Fruit fly (Drosophila melanogaster) whole organism, embryonic: ENCODE results near the gene brv3.
A peak's percentile ranks its signal among the peaks of the same experiment; 100 is the strongest.

Source experiments
- Antp ChIP-seq: fragments of 200-800 bp; sonication (Bioruptor generic); optimal IDR thresholded peaks from 3 replicates; lab custom pipeline; 2016; ENCODE audit warnings: missing biosample characterization, missing genetic modification characterization
- BEAF-32 ChIP-seq: fragments of 200-800 bp; sonication (Bioruptor generic); optimal IDR thresholded peaks from 3 replicates; lab custom pipeline; 2017; ENCODE audit warnings: missing biosample characterization, missing genetic modification characterization, mild to moderate bottlenecking, moderate library complexity, missing genetic modification reagents
- CG13287 ChIP-seq: fragments of 200-800 bp; sonication (Bioruptor generic); IDR thresholded peaks from 2 replicates; pipeline ENCODE4 v1.3.6; 2022; ENCODE audit warnings: missing biosample characterization, missing genetic modification characterization; ENCODE audit not compliant: partially characterized antibody
- CG14710 ChIP-seq: fragments of 200-800 bp; sonication (Bioruptor generic); optimal IDR thresholded peaks from 3 replicates; lab custom pipeline; 2019; ENCODE audit warnings: missing biosample characterization, mild to moderate bottlenecking, missing genetic modification characterization, moderate library complexity
- CG15514 ChIP-seq: fragments of 200-800 bp; sonication (Bioruptor generic); optimal IDR thresholded peaks from 3 replicates; lab custom pipeline; 2017; ENCODE audit warnings: missing biosample characterization, missing genetic modification characterization, mild to moderate bottlenecking, moderate library complexity, missing genetic modification reagents
- CG1603 ChIP-seq: fragments of 200-800 bp; sonication (Bioruptor generic); optimal IDR thresholded peaks from 2 replicates; lab custom pipeline; 2019; ENCODE audit warnings: missing biosample characterization, mild to moderate bottlenecking, missing genetic modification characterization, moderate library complexity
- CG17361 ChIP-seq: fragments of 200-800 bp; sonication (Bioruptor generic); IDR thresholded peaks from 3 replicates; pipeline ENCODE4 v1.3.6; 2022; ENCODE audit warnings: missing biosample characterization, missing genetic modification characterization
- CG2116 ChIP-seq: fragments of 200-800 bp; sonication (Bioruptor generic); optimal IDR thresholded peaks from 3 replicates; lab custom pipeline; 2018; ENCODE audit warnings: missing biosample characterization, mild to moderate bottlenecking, missing genetic modification characterization
- CG32532 ChIP-seq: fragments of 200-800 bp; sonication (Bioruptor generic); IDR thresholded peaks from 2 replicates; pipeline ENCODE4 v1.3.6; 2022; ENCODE audit warnings: missing biosample characterization, missing genetic modification characterization
- CG33213 ChIP-seq: fragments of 200-800 bp; sonication (Bioruptor generic); optimal IDR thresholded peaks from 3 replicates; lab custom pipeline; 2016; ENCODE audit warnings: missing biosample characterization, missing genetic modification characterization
- CG4617 ChIP-seq: fragments of 200-800 bp; sonication (Bioruptor generic); optimal IDR thresholded peaks from 3 replicates; lab custom pipeline; 2016; ENCODE audit warnings: missing biosample characterization, missing genetic modification characterization, borderline replicate concordance
- CG9215 ChIP-seq: fragments of 200-800 bp; sonication (Bioruptor generic); IDR thresholded peaks from 2 replicates; pipeline ENCODE4 v1.3.6; 2022; ENCODE audit warnings: missing biosample characterization, missing genetic modification characterization
- CG9437 ChIP-seq: fragments of 200-800 bp; sonication (Bioruptor generic); optimal IDR thresholded peaks from 2 replicates; lab custom pipeline; 2018; ENCODE audit warnings: missing biosample characterization, mild to moderate bottlenecking, missing genetic modification characterization
- CG9797 ChIP-seq: fragments of 200-800 bp; sonication (Bioruptor generic); optimal IDR thresholded peaks from 3 replicates; lab custom pipeline; 2018; ENCODE audit warnings: missing biosample characterization, mild to moderate bottlenecking, missing genetic modification characterization
- Dp ChIP-seq: fragments of 200-800 bp; sonication (Bioruptor generic); optimal IDR thresholded peaks from 2 replicates; lab custom pipeline; 2018; ENCODE audit warnings: missing biosample characterization, mild to moderate bottlenecking, missing genetic modification characterization, moderate library complexity
- E2f2 ChIP-seq: fragments of 200-800 bp; sonication (Bioruptor generic); IDR thresholded peaks from 2 replicates; pipeline ENCODE4 v1.3.6; 2022; ENCODE audit warnings: missing biosample characterization, missing genetic modification characterization
- Ets97D ChIP-seq: fragments of 200-800 bp; sonication (Bioruptor generic); optimal IDR thresholded peaks from 3 replicates; lab custom pipeline; 2016; ENCODE audit warnings: missing biosample characterization, missing genetic modification characterization
- Fer3 ChIP-seq: fragments of 200-800 bp; sonication (Bioruptor generic); optimal IDR thresholded peaks from 2 replicates; lab custom pipeline; 2018; ENCODE audit warnings: missing biosample characterization, mild to moderate bottlenecking, missing genetic modification characterization, moderate library complexity
- Lhr ChIP-seq: fragments of 200-800 bp; sonication (Bioruptor generic); optimal IDR thresholded peaks from 3 replicates; lab custom pipeline; 2017; ENCODE audit warnings: mild to moderate bottlenecking, missing biosample characterization, missing genetic modification reagents, missing genetic modification characterization
- Lim3 ChIP-seq: fragments of 200-800 bp; sonication (Bioruptor generic); IDR thresholded peaks from 2 replicates; pipeline ENCODE4 v1.3.6; 2022; ENCODE audit warnings: missing biosample characterization, missing genetic modification characterization
- MBD-R2 ChIP-seq: fragments of 200-800 bp; sonication (Bioruptor generic); IDR thresholded peaks from 2 replicates; pipeline ENCODE4 v1.3.6; 2022; ENCODE audit warnings: missing biosample characterization, missing genetic modification characterization
- MESR4 ChIP-seq: fragments of 200-800 bp; sonication (Bioruptor generic); optimal IDR thresholded peaks from 2 replicates; lab custom pipeline; 2018; ENCODE audit warnings: missing biosample characterization, mild to moderate bottlenecking, missing genetic modification characterization, moderate library complexity
- Myb ChIP-seq: fragments of 200-800 bp; sonication (Bioruptor generic); optimal IDR thresholded peaks from 2 replicates; lab custom pipeline; 2016; ENCODE audit warnings: missing biosample characterization, missing genetic modification characterization
- Scr ChIP-seq: fragments of 200-800 bp; sonication (Bioruptor generic); IDR thresholded peaks from 2 replicates; pipeline ENCODE4 v1.3.6; 2022; ENCODE audit warnings: missing biosample characterization, missing genetic modification characterization; ENCODE audit not compliant: partially characterized antibody
- Sin3A ChIP-seq: fragments of >200 bp; optimal IDR thresholded peaks from 2 replicates; lab custom pipeline; 2018
- Sry-δ ChIP-seq: fragments of 200-800 bp; sonication (Bioruptor generic); optimal IDR thresholded peaks from 2 replicates; lab custom pipeline; 2016; ENCODE audit warnings: missing biosample characterization, missing genetic modification characterization
- amos ChIP-seq: fragments of 200-800 bp; sonication (Bioruptor generic); IDR thresholded peaks from 2 replicates; pipeline ENCODE4 v1.3.6; 2022; ENCODE audit warnings: missing biosample characterization, missing genetic modification characterization; ENCODE audit not compliant: partially characterized antibody
- aop ChIP-seq: fragments of 200-800 bp; sonication (Bioruptor generic); IDR thresholded peaks from 2 replicates; pipeline ENCODE4 v1.3.6; 2022; ENCODE audit warnings: missing biosample characterization, missing genetic modification characterization
- az2 ChIP-seq: fragments of 200-800 bp; sonication (Bioruptor generic); optimal IDR thresholded peaks from 3 replicates; lab custom pipeline; 2016; ENCODE audit warnings: missing biosample characterization, missing genetic modification characterization
- bbx ChIP-seq: fragments of 200-800 bp; sonication (Bioruptor generic); IDR thresholded peaks from 2 replicates; pipeline ENCODE4 v1.3.6; 2022; ENCODE audit warnings: missing biosample characterization, missing genetic modification characterization; ENCODE audit not compliant: partially characterized antibody
- disco-r ChIP-seq: fragments of 200-800 bp; sonication (Bioruptor generic); optimal IDR thresholded peaks from 2 replicates; lab custom pipeline; 2016; ENCODE audit warnings: missing biosample characterization, missing genetic modification characterization
- dm ChIP-seq: fragments of 200-800 bp; sonication (Bioruptor generic); optimal IDR thresholded peaks from 3 replicates; lab custom pipeline; 2016; ENCODE audit warnings: missing biosample characterization, missing genetic modification characterization
- gfzf ChIP-seq: fragments of 200-800 bp; sonication (Bioruptor generic); optimal IDR thresholded peaks from 2 replicates; lab custom pipeline; 2016; ENCODE audit warnings: missing biosample characterization, mild to moderate bottlenecking, missing genetic modification characterization, moderate library complexity
- jing ChIP-seq: fragments of 200-800 bp; sonication (Bioruptor generic); optimal IDR thresholded peaks from 2 replicates; lab custom pipeline; 2018; ENCODE audit warnings: missing biosample characterization, mild to moderate bottlenecking, missing genetic modification characterization
- knrl ChIP-seq: fragments of 200-800 bp; sonication (Bioruptor generic); IDR thresholded peaks from 3 replicates; pipeline ENCODE4 v1.3.6; 2022; ENCODE audit warnings: missing biosample characterization, missing genetic modification characterization; ENCODE audit not compliant: partially characterized antibody
- mam ChIP-seq: fragments of 200-800 bp; sonication (Bioruptor generic); optimal IDR thresholded peaks from 3 replicates; lab custom pipeline; 2016; ENCODE audit warnings: missing biosample characterization, missing genetic modification characterization
- pzg ChIP-seq: fragments of 200-800 bp; sonication (Bioruptor generic); optimal IDR thresholded peaks from 3 replicates; lab custom pipeline; 2018; ENCODE audit warnings: missing biosample characterization, mild to moderate bottlenecking, missing genetic modification characterization, moderate library complexity
- row ChIP-seq: fragments of 200-800 bp; sonication (Bioruptor generic); IDR thresholded peaks from 3 replicates; pipeline ENCODE4 v1.3.6; 2022; ENCODE audit warnings: missing biosample characterization, missing genetic modification characterization
- sens ChIP-seq: fragments of 200-800 bp; sonication (Bioruptor generic); peaks from one replicate; lab custom pipeline; 2016; ENCODE audit warnings: missing biosample characterization, missing genetic modification characterization
- slp2 ChIP-seq: fragments of 200-800 bp; sonication (Bioruptor generic); optimal IDR thresholded peaks from 2 replicates; lab custom pipeline; 2016; ENCODE audit warnings: missing biosample characterization, missing genetic modification characterization
- ssp ChIP-seq: fragments of 200-800 bp; sonication (Bioruptor generic); IDR thresholded peaks from 2 replicates; pipeline ENCODE4 v1.3.6; 2022; ENCODE audit warnings: missing biosample characterization, missing genetic modification characterization
- stwl ChIP-seq: fragments of 200-800 bp; sonication (Bioruptor generic); optimal IDR thresholded peaks from 3 replicates; lab custom pipeline; 2018; ENCODE audit warnings: missing biosample characterization, mild to moderate bottlenecking, missing genetic modification characterization, moderate library complexity
- sug ChIP-seq: fragments of 200-800 bp; optimal IDR thresholded peaks from 2 replicates; lab custom pipeline; 2019; ENCODE audit warnings: missing biosample characterization, mild to moderate bottlenecking, missing genetic modification characterization, moderate library complexity
- tna ChIP-seq: fragments of 200-800 bp; sonication (Bioruptor generic); IDR thresholded peaks from 2 replicates; pipeline ENCODE4 v1.3.6; 2022; ENCODE audit warnings: missing biosample characterization, missing genetic modification characterization; ENCODE audit not compliant: partially characterized antibody
- vfl ChIP-seq: fragments of 200-800 bp; sonication (Bioruptor generic); optimal IDR thresholded peaks from 2 replicates; lab custom pipeline; 2016; ENCODE audit warnings: missing biosample characterization, missing genetic modification characterization

The brv3 gene

DNA sequence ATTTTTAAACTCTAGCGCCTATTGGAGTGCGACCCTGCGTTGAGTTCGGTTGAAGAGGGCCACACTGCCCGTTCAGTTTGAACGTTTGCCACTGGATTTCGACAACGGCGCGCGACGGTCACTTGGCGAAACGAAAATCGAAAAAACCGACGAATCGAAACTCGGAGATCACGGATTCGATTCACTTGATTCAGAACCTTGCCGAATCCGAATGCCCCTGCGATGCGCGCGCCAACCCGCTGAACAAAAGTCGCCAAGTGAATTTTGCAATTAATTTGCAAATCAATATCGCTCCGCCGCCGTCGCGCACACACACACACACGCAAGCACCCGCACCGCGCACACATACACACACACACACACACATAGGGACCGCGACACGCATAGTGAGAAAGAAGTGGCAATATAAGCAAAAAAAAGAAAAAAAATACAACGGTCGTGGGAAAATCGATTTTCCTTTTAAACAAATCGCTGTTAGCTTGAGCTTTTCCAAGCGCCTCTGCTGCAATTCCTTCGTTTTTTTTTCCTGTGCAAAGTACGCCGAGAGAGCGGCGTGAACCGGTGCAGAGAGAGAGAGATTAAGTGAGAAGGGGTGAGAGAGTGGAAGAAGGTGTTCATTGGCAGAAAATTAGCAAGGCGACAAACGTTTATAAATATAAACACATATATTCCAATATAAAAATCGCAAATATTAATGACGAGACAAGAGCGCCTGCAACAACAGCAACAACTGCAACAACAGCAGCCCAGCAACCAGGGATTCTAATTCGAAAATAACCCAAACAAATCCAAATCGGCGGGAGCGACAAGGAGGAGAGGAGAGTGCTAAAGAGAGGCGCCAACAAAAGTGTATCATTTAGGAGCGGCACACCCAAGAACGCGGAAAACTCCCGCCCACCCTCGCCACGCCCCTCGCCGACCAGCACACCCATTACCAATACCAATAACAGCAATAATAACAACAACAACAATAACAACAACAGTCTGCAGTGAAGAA, 35.7 kb downstream of the brv3 start, which contains the start of gene egh (continued):
- no peak for TF ChIP-seq tna (GFP tag; lab: Robert Waterston, UW)
- 0 out of 2 replicates have a peak, but pooled peaks have one; percentile 9 for TF ChIP-seq ssp (GFP tag; lab: Robert Waterston, UW)
- peak; percentile 25; the same call in 1 of the 2 replicates for TF ChIP-seq CG32532 (GFP tag; lab: Robert Waterston, UW)
- no peak for TF ChIP-seq Lim3 (GFP tag; lab: Robert Waterston, UW)
- peak; percentile 90 for TF ChIP-seq pzg (GFP tag; lab: Kevin White, UChicago)
- TF ChIP-seq CG33213 (GFP tag; lab: Kevin White, UChicago): peak; percentile 29
- TF ChIP-seq az2: no peak
- peak; percentile 76 for TF ChIP-seq CG15514 (GFP tag; lab: Kevin White, UChicago)
- TF ChIP-seq Antp (GFP tag; lab: Kevin White, UChicago): no peak
- peak; percentile 74 for TF ChIP-seq CG14710 (tag; lab: Kevin White, UChicago)

DNA sequence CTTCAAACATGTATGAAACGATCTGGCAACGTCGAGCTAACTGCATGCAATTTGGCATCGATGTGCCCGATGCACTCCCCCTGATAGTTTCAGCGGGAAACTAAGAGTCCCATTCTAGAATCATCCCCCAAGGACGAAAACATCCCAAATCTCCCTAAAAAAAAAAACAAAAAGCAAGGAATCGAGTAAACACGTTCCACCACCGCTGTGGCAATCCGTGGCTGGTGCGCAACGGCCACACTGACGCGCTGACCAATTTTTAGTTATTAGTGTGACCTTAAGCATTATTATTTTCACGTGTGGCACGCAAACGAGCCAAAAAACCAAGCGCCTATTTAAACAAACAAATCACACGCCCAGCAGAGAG, 38.7 kb downstream of the brv3 start, which contains the start of gene wds:
TSS of gene wds (plus strand) at position 265 of the 367 bp plus-strand sequence.
- 0 out of 3 replicates have a peak, but pooled peaks have one; percentile 9 for TF ChIP-seq row
- peak; percentile 75 for TF ChIP-seq CG2116 (GFP tag; lab: Kevin White, UChicago)
- peak; percentile 46; the same call in 1 of the 2 replicates for TF ChIP-seq E2f2 (GFP tag; lab: Robert Waterston, UW)
- peak; percentile 38 for TF ChIP-seq Sry-δ (GFP tag; lab: Kevin White, UChicago)
- TF ChIP-seq CG13287 (GFP tag; lab: Robert Waterston, UW): peak; percentile 21; the same call in 1 of the 2 replicates
- TF ChIP-seq Myb (GFP tag; lab: Kevin White, UChicago): peak; percentile 67
- TF ChIP-seq bbx (GFP tag; lab: Robert Waterston, UW): peak; percentile 21; the same call in 1 of the 2 replicates
- 0 out of 2 replicates have a peak, but pooled peaks have one; percentile 9 for TF ChIP-seq Scr (GFP tag; lab: Robert Waterston, UW)
- TF ChIP-seq CG14710 (tag; lab: Kevin White, UChicago): peak; percentile 15
- peak; percentile 25 for TF ChIP-seq CG4617 (GFP tag; lab: Kevin White, UChicago)
- peak; percentile 31 for TF ChIP-seq Lhr (GFP tag; lab: Kevin White, UChicago)
- peak; percentile 24; the same call in 1 of the 2 replicates for TF ChIP-seq MBD-R2 (GFP tag; lab: Robert Waterston, UW)
- TF ChIP-seq CG17361 (GFP tag; lab: Robert Waterston, UW): 0 out of 3 replicates have a peak, but pooled peaks have one; percentile 19
- TF ChIP-seq CG1603: peak; percentile 32
- no peak for TF ChIP-seq knrl (GFP tag; lab: Robert Waterston, UW)
- peak; percentile 4 for TF ChIP-seq mam (GFP tag; lab: Kevin White, UChicago)
- peak; percentile 80 for TF ChIP-seq dm
- no peak for TF ChIP-seq jing
- TF ChIP-seq vfl: no peak
- peak; percentile 67 for TF ChIP-seq CG9797 (GFP tag; lab: Kevin White, UChicago)
- no peak for TF ChIP-seq aop (GFP tag; lab: Robert Waterston, UW)
- TF ChIP-seq stwl (tag; lab: Kevin White, UChicago): peak; percentile 40
- peak; percentile 45 for TF ChIP-seq pzg (GFP tag; lab: Kevin White, UChicago)
- TF ChIP-seq sens (GFP tag; lab: Kevin White, UChicago): peak; percentile 60
- peak; percentile 38 for TF ChIP-seq Dp
- TF ChIP-seq Ets97D: peak; percentile 50
- TF ChIP-seq sug: no peak
- 0 out of 2 replicates have a peak, but pooled peaks have one; percentile 27 for TF ChIP-seq amos
- no peak for TF ChIP-seq Fer3 (tag; lab: Kevin White, UChicago)
- TF ChIP-seq CG9437 (GFP tag; lab: Kevin White, UChicago): no peak
- 0 out of 2 replicates have a peak, but pooled peaks have one; percentile 5 for TF ChIP-seq CG9215 (GFP tag; lab: Robert Waterston, UW)
- TF ChIP-seq disco-r (GFP tag; lab: Kevin White, UChicago): no peak
- peak; percentile 61 for TF ChIP-seq MESR4 (GFP tag; lab: Kevin White, UChicago)
- peak; percentile 83 for TF ChIP-seq gfzf (GFP tag; lab: Kevin White, UChicago)
- TF ChIP-seq Sin3A (lab: Kevin White, UChicago): peak; percentile 68
- peak; percentile 48 for TF ChIP-seq BEAF-32 (GFP tag; lab: Kevin White, UChicago)
- no peak for TF ChIP-seq slp2 (GFP tag; lab: Kevin White, UChicago)
